Fruit fly (Drosophila melanogaster) whole organism, embryonic: ENCODE measurements around the gene Pgant8.

ENCODE experiments used
- Bteb2 ChIP-seq: fragments of 200-800 bp; sonication (Bioruptor generic); optimal IDR thresholded peaks from 2 replicates; lab custom pipeline; 2016; ENCODE audit warnings: missing biosample characterization, missing genetic modification characterization
- CG10462 ChIP-seq: fragments of 200-800 bp; sonication (Bioruptor generic); optimal IDR thresholded peaks from 2 replicates; lab custom pipeline; 2016; ENCODE audit warnings: missing biosample characterization, missing genetic modification characterization
- CG15269 ChIP-seq: fragments of 200-800 bp; sonication (Bioruptor generic); optimal IDR thresholded peaks from 2 replicates; lab custom pipeline; 2018; ENCODE audit warnings: missing biosample characterization, mild to moderate bottlenecking, missing genetic modification characterization, moderate library complexity
- CG15479 ChIP-seq: fragments of 200-800 bp; sonication (Bioruptor generic); optimal IDR thresholded peaks from 3 replicates; lab custom pipeline; 2019; ENCODE audit warnings: missing biosample characterization, mild to moderate bottlenecking, missing genetic modification characterization, moderate library complexity
- CG15696 ChIP-seq: fragments of 200-800 bp; sonication (Bioruptor generic); optimal IDR thresholded peaks from 2 replicates; lab custom pipeline; 2019; ENCODE audit warnings: missing biosample characterization, mild to moderate bottlenecking, missing genetic modification characterization, moderate library complexity
- CG18599 ChIP-seq: fragments of 200-800 bp; sonication (Bioruptor generic); optimal IDR thresholded peaks from 3 replicates; lab custom pipeline; 2017; ENCODE audit warnings: missing biosample characterization, missing genetic modification characterization, mild to moderate bottlenecking, moderate library complexity, missing genetic modification reagents
- CG18764 ChIP-seq: fragments of 200-800 bp; sonication (Bioruptor generic); optimal IDR thresholded peaks from 3 replicates; lab custom pipeline; 2016; ENCODE audit warnings: missing biosample characterization, missing genetic modification characterization
- CG3065 ChIP-seq: fragments of 200-800 bp; sonication (Bioruptor generic); optimal IDR thresholded peaks from 2 replicates; lab custom pipeline; 2016; ENCODE audit warnings: missing biosample characterization, missing genetic modification characterization
- CG32767 ChIP-seq: fragments of 200-800 bp; sonication (Bioruptor generic); IDR thresholded peaks from 2 replicates; pipeline ENCODE4 v1.3.6; 2022; ENCODE audit warnings: missing biosample characterization, missing genetic modification characterization
- CG7745 ChIP-seq: fragments of 200-800 bp; sonication (Bioruptor generic); optimal IDR thresholded peaks from 2 replicates; lab custom pipeline; 2018; ENCODE audit warnings: missing biosample characterization, mild to moderate bottlenecking, missing genetic modification characterization, moderate library complexity
- CG7839 ChIP-seq: fragments of 200-800 bp; sonication (Bioruptor generic); optimal IDR thresholded peaks from 3 replicates; lab custom pipeline; 2018; ENCODE audit warnings: missing biosample characterization, mild to moderate bottlenecking, missing genetic modification characterization, moderate library complexity
- CG8924 ChIP-seq: fragments of 200-800 bp; optimal IDR thresholded peaks from 3 replicates; lab custom pipeline; 2019; ENCODE audit warnings: missing biosample characterization, mild to moderate bottlenecking, missing genetic modification characterization, moderate library complexity
- Dll ChIP-seq: fragments of 200-800 bp; sonication (Bioruptor generic); IDR thresholded peaks from 4 replicates; pipeline ENCODE4 v1.3.6; 2022; ENCODE audit warnings: missing biosample characterization, missing genetic modification characterization; ENCODE audit not compliant: partially characterized antibody
- Doc2 ChIP-seq: fragments of 200-800 bp; sonication (Bioruptor generic); IDR thresholded peaks from 2 replicates; pipeline ENCODE4 v1.3.6; 2022; ENCODE audit warnings: missing biosample characterization, missing genetic modification characterization
- Drgx ChIP-seq: fragments of 200-800 bp; sonication (Bioruptor generic); IDR thresholded peaks from 2 replicates; pipeline ENCODE4 v1.3.6; 2022; ENCODE audit warnings: missing biosample characterization, missing genetic modification characterization
- E2f1 ChIP-seq: fragments of 200-800 bp; sonication (Bioruptor generic); IDR thresholded peaks from 2 replicates; pipeline ENCODE4 v1.3.6; 2022; ENCODE audit warnings: missing biosample characterization, missing genetic modification characterization
- Eip74EF ChIP-seq, 2 experiments: fragments of 200-800 bp in 1 of 2; fragments of >200 bp in 1 of 2; sonication (Bioruptor generic) in 1 of 2; optimal IDR thresholded peaks; 2 replicates each; lab custom pipeline; 2017 to 2019; ENCODE audit warnings: missing biosample characterization in 2 of 2, missing genetic modification characterization in 2 of 2, mild to moderate bottlenecking in 1 of 2, moderate library complexity in 1 of 2
- HHEX ChIP-seq: fragments of 200-800 bp; sonication (Bioruptor generic); optimal IDR thresholded peaks from 3 replicates; lab custom pipeline; 2017; ENCODE audit warnings: missing biosample characterization, mild to moderate bottlenecking, missing genetic modification characterization, missing genetic modification reagents
- HLH3B ChIP-seq: fragments of 200-800 bp; sonication (Bioruptor generic); IDR thresholded peaks from 2 replicates; pipeline ENCODE4 v1.3.6; 2022; ENCODE audit warnings: missing biosample characterization, missing genetic modification characterization
- Hr3 ChIP-seq: fragments of 200-800 bp; sonication (Bioruptor generic); optimal IDR thresholded peaks from 3 replicates; lab custom pipeline; 2016; ENCODE audit warnings: missing biosample characterization, missing genetic modification characterization
- Jarid2 ChIP-seq: fragments of 200-800 bp; sonication (Bioruptor generic); optimal IDR thresholded peaks from 3 replicates; lab custom pipeline; 2017; ENCODE audit warnings: mild to moderate bottlenecking, missing biosample characterization, missing genetic modification reagents, missing genetic modification characterization
- Kr ChIP-seq: fragments of 200-800 bp; sonication (Bioruptor generic); optimal IDR thresholded peaks from 2 replicates; lab custom pipeline; 2017; ENCODE audit warnings: missing biosample characterization, mild to moderate bottlenecking, missing genetic modification characterization
- Lim3 ChIP-seq: fragments of 200-800 bp; sonication (Bioruptor generic); IDR thresholded peaks from 2 replicates; pipeline ENCODE4 v1.3.6; 2022; ENCODE audit warnings: missing biosample characterization, missing genetic modification characterization
- Med ChIP-seq: fragments of 200-800 bp; sonication (Bioruptor generic); peaks from one replicate; lab custom pipeline; 2016; ENCODE audit warnings: missing biosample characterization, missing genetic modification characterization, mild to moderate bottlenecking, inconsistent platforms, moderate library complexity
- NK7.1 ChIP-seq: fragments of 200-800 bp; sonication (Bioruptor generic); optimal IDR thresholded peaks from 3 replicates; lab custom pipeline; 2016; ENCODE audit warnings: missing biosample characterization, missing genetic modification characterization
- Opbp ChIP-seq: fragments of 200-800 bp; sonication (Bioruptor generic); IDR thresholded peaks from 3 replicates; pipeline ENCODE4 v1.3.6; 2022; ENCODE audit warnings: missing biosample characterization, missing genetic modification characterization; ENCODE audit not compliant: partially characterized antibody
- Side ChIP-seq: fragments of 200-800 bp; sonication (Bioruptor generic); optimal IDR thresholded peaks from 2 replicates; lab custom pipeline; 2016; ENCODE audit warnings: missing biosample characterization, missing genetic modification characterization
- Six4 ChIP-seq: fragments of 200-800 bp; sonication (Bioruptor generic); optimal IDR thresholded peaks from 2 replicates; lab custom pipeline; 2016; ENCODE audit warnings: missing biosample characterization, missing genetic modification characterization
- Sox102F ChIP-seq: fragments of 200-800 bp; sonication (Bioruptor generic); optimal IDR thresholded peaks from 2 replicates; lab custom pipeline; 2018; ENCODE audit warnings: missing biosample characterization, mild to moderate bottlenecking, missing genetic modification characterization, moderate library complexity
- Taf1 ChIP-seq: fragments of 200-800 bp; sonication (Bioruptor generic); IDR thresholded peaks from 2 replicates; pipeline ENCODE4 v1.3.6; 2022; ENCODE audit warnings: missing biosample characterization, missing genetic modification characterization
- ac ChIP-seq: fragments of 200-800 bp; sonication (Bioruptor generic); optimal IDR thresholded peaks from 3 replicates; lab custom pipeline; 2017; ENCODE audit warnings: missing biosample characterization, mild to moderate bottlenecking, missing genetic modification characterization
- bab2 ChIP-seq: fragments of 200-800 bp; sonication (Bioruptor generic); optimal IDR thresholded peaks from 2 replicates; lab custom pipeline; 2016; ENCODE audit warnings: missing biosample characterization, missing genetic modification characterization
- corto ChIP-seq: fragments of 200-800 bp; sonication (Bioruptor generic); optimal IDR thresholded peaks from 2 replicates; lab custom pipeline; 2016; ENCODE audit warnings: missing biosample characterization, mild to moderate bottlenecking, missing genetic modification characterization, moderate library complexity
- cwo ChIP-seq: fragments of 200-800 bp; sonication (Bioruptor generic); optimal IDR thresholded peaks from 3 replicates; lab custom pipeline; 2017; ENCODE audit warnings: missing biosample characterization, missing genetic modification characterization, mild to moderate bottlenecking, moderate library complexity, missing genetic modification reagents
- disco-r ChIP-seq: fragments of 200-800 bp; sonication (Bioruptor generic); optimal IDR thresholded peaks from 2 replicates; lab custom pipeline; 2016; ENCODE audit warnings: missing biosample characterization, missing genetic modification characterization
- fru ChIP-seq: fragments of >200 bp; optimal IDR thresholded peaks from 2 replicates; lab custom pipeline; 2017
- hth ChIP-seq: fragments of >200 bp; optimal IDR thresholded peaks from 2 replicates; lab custom pipeline; 2017; ENCODE audit warnings: inconsistent platforms
- kay ChIP-seq: fragments of 200-800 bp; sonication (Bioruptor generic); optimal IDR thresholded peaks from 2 replicates; lab custom pipeline; 2016; ENCODE audit warnings: missing biosample characterization, missing genetic modification characterization
- nerfin-2 ChIP-seq: fragments of 200-800 bp; sonication (Bioruptor generic); IDR thresholded peaks from 2 replicates; pipeline ENCODE4 v1.3.6; 2022; ENCODE audit warnings: missing biosample characterization, missing genetic modification characterization; ENCODE audit not compliant: partially characterized antibody
- nom ChIP-seq: fragments of 200-800 bp; sonication (Bioruptor generic); optimal IDR thresholded peaks from 2 replicates; lab custom pipeline; 2017; ENCODE audit warnings: missing biosample characterization, missing genetic modification characterization, mild to moderate bottlenecking, moderate library complexity, missing genetic modification reagents
- psq ChIP-seq: fragments of 200-800 bp; sonication (Bioruptor generic); optimal IDR thresholded peaks from 2 replicates; lab custom pipeline; 2017; ENCODE audit warnings: missing biosample characterization, missing genetic modification characterization
- sens ChIP-seq: fragments of 200-800 bp; sonication (Bioruptor generic); peaks from one replicate; lab custom pipeline; 2016; ENCODE audit warnings: missing biosample characterization, missing genetic modification characterization
- sens-2 ChIP-seq: fragments of 200-800 bp; sonication (Bioruptor generic); IDR thresholded peaks from 2 replicates; pipeline ENCODE4 v1.3.6; 2022; ENCODE audit warnings: missing biosample characterization, missing genetic modification characterization
- shn ChIP-seq: fragments of 200-800 bp; sonication (Bioruptor generic); optimal IDR thresholded peaks from 3 replicates; lab custom pipeline; 2016; ENCODE audit warnings: missing biosample characterization, missing genetic modification characterization
- sima ChIP-seq: fragments of 200-800 bp; sonication (Bioruptor generic); optimal IDR thresholded peaks from 2 replicates; lab custom pipeline; 2016; ENCODE audit warnings: missing biosample characterization, missing genetic modification characterization
- so ChIP-seq: fragments of 200-800 bp; sonication (Bioruptor generic); IDR thresholded peaks from 3 replicates; pipeline ENCODE4 v1.3.6; 2022; ENCODE audit warnings: missing biosample characterization, missing genetic modification characterization
- sug ChIP-seq: fragments of 200-800 bp; optimal IDR thresholded peaks from 2 replicates; lab custom pipeline; 2019; ENCODE audit warnings: missing biosample characterization, mild to moderate bottlenecking, missing genetic modification characterization, moderate library complexity
- unpg ChIP-seq: fragments of 200-800 bp; sonication (Bioruptor generic); optimal IDR thresholded peaks from 3 replicates; lab custom pipeline; 2018; ENCODE audit warnings: missing biosample characterization, mild to moderate bottlenecking, missing genetic modification characterization, moderate library complexity
- wdn ChIP-seq: fragments of 200-800 bp; sonication (Bioruptor generic); IDR thresholded peaks from 2 replicates; pipeline ENCODE4 v1.3.6; 2022; ENCODE audit warnings: missing biosample characterization, missing genetic modification characterization
- zen2 ChIP-seq: fragments of 200-800 bp; sonication (Bioruptor generic); IDR thresholded peaks from 3 replicates; pipeline ENCODE4 v1.3.6; 2022; ENCODE audit warnings: missing biosample characterization, missing genetic modification characterization; ENCODE audit not compliant: partially characterized antibody

Gene Pgant8

dm6 chr3L:15699626-15700337, 16.1 kb downstream of the Pgant8 start, which contains the start of gene comm2 (continued):
- TF ChIP-seq CG18599 (no peak), so (GFP tag; lab: Robert Waterston, UW) (peak; percentile 46; the same call in 2 of the 3 replicates), shn (GFP tag; lab: Kevin White, UChicago) (no peak), disco-r (GFP tag; lab: Kevin White, UChicago) (no peak), E2f1 (no peak), CG7745 (tag; lab: Kevin White, UChicago) (no peak), CG8924 (tag; lab: Kevin White, UChicago) (peak; percentile 2), Bteb2 (GFP tag; lab: Kevin White, UChicago) (no peak), Side (GFP tag; lab: Kevin White, UChicago) (peak; percentile 18), CG3065 (GFP tag; lab: Kevin White, UChicago) (no peak), sens (GFP tag; lab: Kevin White, UChicago) (peak; percentile 68), Lim3 (GFP tag; lab: Robert Waterston, UW) (no peak), zen2 (GFP tag; lab: Robert Waterston, UW) (peak; percentile 63), CG18764 (GFP tag; lab: Kevin White, UChicago) (no peak), Med (GFP tag; lab: Kevin White, UChicago) (peak; percentile 74), CG15479 (GFP tag; lab: Kevin White, UChicago) (peak; percentile 70), Taf1 (GFP tag; lab: Robert Waterston, UW) (no peak), unpg (GFP tag; lab: Kevin White, UChicago) (no peak), wdn (GFP tag; lab: Robert Waterston, UW) (no peak), hth (no peak), ac (GFP tag; lab: Kevin White, UChicago) (no peak), HLH3B (GFP tag; lab: Robert Waterston, UW) (no peak), bab2 (GFP tag; lab: Kevin White, UChicago) (no peak), sug (no peak), Drgx (GFP tag; lab: Robert Waterston, UW) (0 out of 2 replicates have a peak, but pooled peaks have one; percentile 29), NK7.1 (GFP tag; lab: Kevin White, UChicago) (no peak), Opbp (GFP tag; lab: Robert Waterston, UW) (peak; percentile 69; the same call in 2 of the 3 replicates), nerfin-2 (GFP tag; lab: Robert Waterston, UW) (0 out of 2 replicates have a peak, but pooled peaks have one; percentile 20), Sox102F (GFP tag; lab: Kevin White, UChicago) (no peak), kay (GFP tag; lab: Kevin White, UChicago) (no peak), Hr3 (GFP tag; lab: Kevin White, UChicago) (no peak), Kr (GFP tag; lab: Kevin White, UChicago) (no peak), HHEX (no peak), fru (lab: Kevin White, UChicago) (no peak), cwo (GFP tag; lab: Kevin White, UChicago) (no peak), CG15269 (tag; lab: Kevin White, UChicago) (no peak), Six4 (GFP tag; lab: Kevin White, UChicago) (no peak), Jarid2 (GFP tag; lab: Kevin White, UChicago) (peak; percentile 99), CG10462 (no peak), Doc2 (GFP tag; lab: Robert Waterston, UW) (no peak), sima (GFP tag; lab: Kevin White, UChicago) (no peak), sens-2 (GFP tag; lab: Robert Waterston, UW) (no peak), psq (GFP tag; lab: Kevin White, UChicago) (no peak), CG32767 (GFP tag; lab: Robert Waterston, UW) (peak; percentile 31; the same call in 1 of the 2 replicates), nom (GFP tag; lab: Kevin White, UChicago) (peak; percentile 22), CG15696 (no peak), corto (GFP tag; lab: Kevin White, UChicago) (no peak), Eip74EF (GFP tag; optimal IDR thresholded peaks at IDR 0.05; lab: Kevin White, UChicago) (no peak), CG7839 (tag; lab: Kevin White, UChicago) (no peak), Dll (GFP tag; lab: Robert Waterston, UW) (peak; percentile 46; the same call in 1 of the 4 replicates)
